Fruit fly (Drosophila melanogaster) whole organism, embryonic: ENCODE data around the gene CG5079.

Experiments
- Bdp1 ChIP-seq: fragments of 200-800 bp; sonication (Bioruptor generic); optimal IDR thresholded peaks from 3 replicates; lab custom pipeline; 2016; ENCODE audit warnings: missing biosample characterization, missing genetic modification characterization
- CG10267 ChIP-seq: fragments of 200-800 bp; sonication (Bioruptor generic); optimal IDR thresholded peaks from 2 replicates; lab custom pipeline; 2018; ENCODE audit warnings: missing biosample characterization, mild to moderate bottlenecking, missing genetic modification characterization, moderate library complexity
- CG10543 ChIP-seq: fragments of 200-800 bp; sonication (Bioruptor generic); optimal IDR thresholded peaks from 3 replicates; lab custom pipeline; 2017; ENCODE audit warnings: missing biosample characterization, mild to moderate bottlenecking, missing genetic modification characterization, moderate library complexity
- CG11695 ChIP-seq: fragments of 200-800 bp; sonication (Bioruptor generic); IDR thresholded peaks from 3 replicates; pipeline ENCODE4 v1.3.6; 2022; ENCODE audit warnings: missing biosample characterization, missing genetic modification characterization
- CG12299 ChIP-seq: fragments of 200-800 bp; sonication (Bioruptor generic); optimal IDR thresholded peaks from 2 replicates; lab custom pipeline; 2018; ENCODE audit warnings: missing biosample characterization, mild to moderate bottlenecking, missing genetic modification characterization
- CG12942 ChIP-seq: fragments of 200-800 bp; sonication (Bioruptor generic); optimal IDR thresholded peaks from 3 replicates; lab custom pipeline; 2016; ENCODE audit warnings: missing biosample characterization, missing genetic modification characterization
- CG13296 ChIP-seq: fragments of 200-800 bp; sonication (Bioruptor generic); optimal IDR thresholded peaks from 3 replicates; lab custom pipeline; 2018; ENCODE audit warnings: missing biosample characterization, mild to moderate bottlenecking, missing genetic modification characterization
- CG17359 ChIP-seq: fragments of 200-800 bp; sonication (Bioruptor generic); optimal IDR thresholded peaks from 3 replicates; lab custom pipeline; 2018; ENCODE audit warnings: missing biosample characterization, mild to moderate bottlenecking, missing genetic modification characterization, moderate library complexity
- CG17829 ChIP-seq: fragments of 200-800 bp; optimal IDR thresholded peaks from 2 replicates; lab custom pipeline; 2019; ENCODE audit warnings: missing biosample characterization, mild to moderate bottlenecking, missing genetic modification characterization, moderate library complexity
- CG18764 ChIP-seq: fragments of 200-800 bp; sonication (Bioruptor generic); optimal IDR thresholded peaks from 3 replicates; lab custom pipeline; 2016; ENCODE audit warnings: missing biosample characterization, missing genetic modification characterization
- CG2129 ChIP-seq: fragments of 200-800 bp; sonication (Bioruptor generic); IDR thresholded peaks from 2 replicates; pipeline ENCODE4 v1.3.6; 2022; ENCODE audit warnings: missing biosample characterization, missing genetic modification characterization; ENCODE audit not compliant: partially characterized antibody
- CG34376 ChIP-seq: fragments of 200-800 bp; sonication (Bioruptor generic); optimal IDR thresholded peaks from 2 replicates; lab custom pipeline; 2018; ENCODE audit warnings: missing biosample characterization, mild to moderate bottlenecking, missing genetic modification characterization
- CG4424 ChIP-seq: fragments of 200-800 bp; sonication (Bioruptor generic); optimal IDR thresholded peaks from 3 replicates; lab custom pipeline; 2016; ENCODE audit warnings: missing biosample characterization, missing genetic modification characterization
- CG6813 ChIP-seq: fragments of 200-800 bp; sonication (Bioruptor generic); optimal IDR thresholded peaks from 2 replicates; lab custom pipeline; 2017; ENCODE audit warnings: missing biosample characterization, missing genetic modification characterization, mild to moderate bottlenecking, moderate library complexity, missing genetic modification reagents
- CG9609 ChIP-seq: fragments of 200-800 bp; sonication (Bioruptor generic); optimal IDR thresholded peaks from 3 replicates; lab custom pipeline; 2016; ENCODE audit warnings: missing biosample characterization, missing genetic modification characterization
- CG9797 ChIP-seq: fragments of 200-800 bp; sonication (Bioruptor generic); optimal IDR thresholded peaks from 3 replicates; lab custom pipeline; 2018; ENCODE audit warnings: missing biosample characterization, mild to moderate bottlenecking, missing genetic modification characterization
- CG9876 ChIP-seq: fragments of 200-800 bp; sonication (Bioruptor generic); optimal IDR thresholded peaks from 2 replicates; lab custom pipeline; 2016; ENCODE audit warnings: missing biosample characterization, missing genetic modification characterization
- D19A ChIP-seq: fragments of 200-800 bp; optimal IDR thresholded peaks from 3 replicates; lab custom pipeline; 2019; ENCODE audit warnings: missing biosample characterization, mild to moderate bottlenecking, missing genetic modification characterization, moderate library complexity
- Drgx ChIP-seq: fragments of 200-800 bp; sonication (Bioruptor generic); IDR thresholded peaks from 2 replicates; pipeline ENCODE4 v1.3.6; 2022; ENCODE audit warnings: missing biosample characterization, missing genetic modification characterization
- ERR ChIP-seq: fragments of 200-800 bp; sonication (Bioruptor generic); optimal IDR thresholded peaks from 2 replicates; lab custom pipeline; 2016; ENCODE audit warnings: missing biosample characterization, missing genetic modification characterization
- Fer1 ChIP-seq: fragments of 200-800 bp; sonication (Bioruptor generic); optimal IDR thresholded peaks from 2 replicates; lab custom pipeline; 2017; ENCODE audit warnings: missing biosample characterization, mild to moderate bottlenecking, missing genetic modification characterization
- MTF-1 ChIP-seq: fragments of 200-800 bp; sonication (Bioruptor generic); optimal IDR thresholded peaks from 2 replicates; lab custom pipeline; 2018; ENCODE audit warnings: missing biosample characterization, mild to moderate bottlenecking, missing genetic modification characterization, borderline replicate concordance
- Myb ChIP-seq: fragments of 200-800 bp; sonication (Bioruptor generic); optimal IDR thresholded peaks from 2 replicates; lab custom pipeline; 2016; ENCODE audit warnings: missing biosample characterization, missing genetic modification characterization
- Neu2 ChIP-seq: fragments of 200-800 bp; sonication (Bioruptor generic); optimal IDR thresholded peaks from 3 replicates; lab custom pipeline; 2016; ENCODE audit warnings: missing biosample characterization, missing genetic modification characterization, borderline replicate concordance
- Opbp ChIP-seq: fragments of 200-800 bp; sonication (Bioruptor generic); IDR thresholded peaks from 3 replicates; pipeline ENCODE4 v1.3.6; 2022; ENCODE audit warnings: missing biosample characterization, missing genetic modification characterization; ENCODE audit not compliant: partially characterized antibody
- Taf1 ChIP-seq: fragments of 200-800 bp; sonication (Bioruptor generic); IDR thresholded peaks from 2 replicates; pipeline ENCODE4 v1.3.6; 2022; ENCODE audit warnings: missing biosample characterization, missing genetic modification characterization
- Xbp1 ChIP-seq: fragments of 200-800 bp; sonication (Bioruptor generic); optimal IDR thresholded peaks from 3 replicates; lab custom pipeline; 2016; ENCODE audit warnings: missing biosample characterization, mild to moderate bottlenecking, missing genetic modification characterization
- ash1 ChIP-seq: fragments of 200-800 bp; sonication (Bioruptor generic); optimal IDR thresholded peaks from 2 replicates; lab custom pipeline; 2018; ENCODE audit warnings: missing biosample characterization, mild to moderate bottlenecking, missing genetic modification characterization
- bsh ChIP-seq, 2 experiments: fragments of 200-800 bp; sonication (Bioruptor generic); optimal IDR thresholded peaks; 2 replicates each; lab custom pipeline; 2017 to 2018; ENCODE audit warnings: mild to moderate bottlenecking in 2 of 2, missing biosample characterization in 2 of 2, missing genetic modification characterization in 2 of 2, moderate library complexity in 1 of 2
- btn ChIP-seq: fragments of 200-800 bp; sonication (Bioruptor generic); optimal IDR thresholded peaks from 2 replicates; lab custom pipeline; 2016; ENCODE audit warnings: missing biosample characterization, missing genetic modification characterization
- chinmo ChIP-seq: fragments of 200-800 bp; sonication (Bioruptor generic); IDR thresholded peaks from 4 replicates; pipeline ENCODE4 v1.3.6; 2022; ENCODE audit warnings: missing biosample characterization, missing genetic modification characterization; ENCODE audit not compliant: partially characterized antibody
- dmrt99B ChIP-seq: fragments of 200-800 bp; sonication (Bioruptor generic); optimal IDR thresholded peaks from 2 replicates; lab custom pipeline; 2018; ENCODE audit warnings: missing biosample characterization, mild to moderate bottlenecking, missing genetic modification characterization, moderate library complexity
- emc ChIP-seq: fragments of 200-800 bp; sonication (Bioruptor generic); optimal IDR thresholded peaks from 2 replicates; lab custom pipeline; 2016; ENCODE audit warnings: missing biosample characterization, missing genetic modification characterization
- fd102C ChIP-seq: fragments of 200-800 bp; sonication (Bioruptor generic); optimal IDR thresholded peaks from 2 replicates; lab custom pipeline; 2018; ENCODE audit warnings: missing biosample characterization, mild to moderate bottlenecking, missing genetic modification characterization, moderate library complexity
- fd64A ChIP-seq: fragments of 200-800 bp; sonication (Bioruptor generic); optimal IDR thresholded peaks from 3 replicates; lab custom pipeline; 2018; ENCODE audit warnings: missing biosample characterization, mild to moderate bottlenecking, missing genetic modification characterization
- nerfin-2 ChIP-seq: fragments of 200-800 bp; sonication (Bioruptor generic); IDR thresholded peaks from 2 replicates; pipeline ENCODE4 v1.3.6; 2022; ENCODE audit warnings: missing biosample characterization, missing genetic modification characterization; ENCODE audit not compliant: partially characterized antibody
- pb ChIP-seq: fragments of 200-800 bp; sonication (Bioruptor generic); optimal IDR thresholded peaks from 3 replicates; lab custom pipeline; 2016; ENCODE audit warnings: missing biosample characterization, missing genetic modification characterization
- pho ChIP-seq: fragments of 200-800 bp; sonication (Bioruptor generic); optimal IDR thresholded peaks from 2 replicates; lab custom pipeline; 2016; ENCODE audit warnings: missing biosample characterization, missing genetic modification characterization
- pros ChIP-seq: fragments of 200-800 bp; sonication (Bioruptor generic); optimal IDR thresholded peaks from 3 replicates; lab custom pipeline; 2019; ENCODE audit warnings: missing biosample characterization, mild to moderate bottlenecking, missing genetic modification characterization, moderate library complexity
- pzg ChIP-seq: fragments of 200-800 bp; sonication (Bioruptor generic); optimal IDR thresholded peaks from 3 replicates; lab custom pipeline; 2018; ENCODE audit warnings: missing biosample characterization, mild to moderate bottlenecking, missing genetic modification characterization, moderate library complexity
- sc ChIP-seq, 3 experiments: fragments of >200 bp in 2 of 3; fragments of 200-800 bp in 1 of 3; sonication (Bioruptor generic) in 1 of 3; optimal IDR thresholded peaks; 2 replicates in 2 of 3; 3 replicates in 1 of 3; lab custom pipeline; 2017; ENCODE audit warnings: mild to moderate bottlenecking in 1 of 3, missing biosample characterization in 1 of 3, missing genetic modification characterization in 1 of 3, missing genetic modification reagents in 1 of 3
- scrt ChIP-seq: fragments of 200-800 bp; sonication (Bioruptor generic); optimal IDR thresholded peaks from 2 replicates; lab custom pipeline; 2018; ENCODE audit warnings: missing biosample characterization, mild to moderate bottlenecking, missing genetic modification characterization, moderate library complexity
- sim ChIP-seq: fragments of 200-800 bp; sonication (Bioruptor generic); IDR thresholded peaks from 2 replicates; pipeline ENCODE4 v1.3.6; 2022; ENCODE audit warnings: missing biosample characterization, missing genetic modification characterization
- sr ChIP-seq: fragments of 200-800 bp; sonication (Bioruptor generic); IDR thresholded peaks from 3 replicates; pipeline ENCODE4 v1.3.6; 2022; ENCODE audit warnings: missing biosample characterization, missing genetic modification characterization
- tx ChIP-seq: fragments of 200-800 bp; sonication (Bioruptor generic); optimal IDR thresholded peaks from 2 replicates; lab custom pipeline; 2016; ENCODE audit warnings: missing biosample characterization, missing genetic modification characterization
- unpg ChIP-seq: fragments of 200-800 bp; sonication (Bioruptor generic); optimal IDR thresholded peaks from 3 replicates; lab custom pipeline; 2018; ENCODE audit warnings: missing biosample characterization, mild to moderate bottlenecking, missing genetic modification characterization, moderate library complexity
- zen2 ChIP-seq: fragments of 200-800 bp; sonication (Bioruptor generic); IDR thresholded peaks from 3 replicates; pipeline ENCODE4 v1.3.6; 2022; ENCODE audit warnings: missing biosample characterization, missing genetic modification characterization; ENCODE audit not compliant: partially characterized antibody

Gene CG5079

DNA sequence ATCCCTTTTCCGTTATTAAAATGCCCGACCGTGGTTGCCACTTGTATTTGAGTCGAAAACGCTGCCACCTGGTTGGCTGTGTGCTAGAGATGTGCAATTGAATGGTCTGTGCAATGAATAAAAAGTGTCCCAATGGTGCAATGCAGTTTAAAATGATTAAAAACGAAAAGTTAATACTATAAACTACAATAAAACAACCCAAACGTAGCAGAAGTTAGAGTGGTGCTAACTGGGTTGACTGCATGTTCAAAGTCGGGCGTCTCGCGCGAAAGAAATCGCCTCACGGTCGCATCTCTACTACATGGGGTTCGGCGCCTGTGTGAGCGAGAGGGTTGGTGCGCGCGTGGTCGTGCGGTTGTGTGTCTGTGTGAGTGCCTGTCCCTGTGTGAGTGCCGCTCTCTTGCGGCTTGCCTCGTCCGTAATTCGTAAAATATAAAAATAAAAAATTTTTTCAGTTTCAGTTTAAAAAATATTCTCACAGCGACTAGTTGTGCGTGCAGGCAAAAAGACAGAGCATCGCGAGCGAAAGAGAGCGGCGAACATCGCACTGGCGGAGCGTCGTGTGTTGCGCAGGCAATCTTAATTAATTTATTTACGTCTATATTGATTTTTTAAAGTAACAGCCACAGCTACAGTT lies 33.5 kb downstream of the CG5079 start (continued):
- TF ChIP-seq sim (peak; percentile 65; the same call in 1 of the 2 replicates), tx (GFP tag; lab: Kevin White, UChicago) (peak; percentile 96), CG9797 (GFP tag; lab: Kevin White, UChicago) (peak; percentile 76), CG13296 (GFP tag; lab: Kevin White, UChicago) (peak; percentile 89), sc (optimal IDR thresholded peaks at IDR 0.05; lab: Kevin White, UChicago) (no peak), sc (GFP tag; optimal IDR thresholded peaks at IDR 0.05; lab: Kevin White, UChicago) (peak; percentile 57), pros (GFP tag; lab: Kevin White, UChicago) (peak; percentile 34), chinmo (GFP tag; lab: Robert Waterston, UW) (peak; percentile 70; the same call in 1 of the 4 replicates), bsh (GFP tag; optimal IDR thresholded peaks at IDR 0.05; lab: Kevin White, UChicago) (peak in 1 of 2 experiments; percentile 86), CG34376 (GFP tag; lab: Kevin White, UChicago) (peak; percentile 92), CG2129 (GFP tag; lab: Robert Waterston, UW) (peak; percentile 92), sr (GFP tag; lab: Robert Waterston, UW) (peak; percentile 42; the same call in 1 of the 3 replicates), CG9609 (GFP tag; lab: Kevin White, UChicago) (peak; percentile 96), pzg (GFP tag; lab: Kevin White, UChicago) (peak; percentile 91), dmrt99B (tag; lab: Kevin White, UChicago) (peak; percentile 85), CG17359 (tag; lab: Kevin White, UChicago) (peak; percentile 84), CG10543 (GFP tag; lab: Kevin White, UChicago) (peak; percentile 96), CG4424 (GFP tag; lab: Kevin White, UChicago) (peak; percentile 88), CG6813 (GFP tag; lab: Kevin White, UChicago) (peak; percentile 85), Taf1 (peak; percentile 75; the same call in 1 of the 2 replicates), scrt (peak; percentile 80), CG12299 (tag; lab: Kevin White, UChicago) (peak; percentile 86), CG17829 (tag; lab: Kevin White, UChicago) (peak; percentile 94), CG12942 (peak; percentile 92), Opbp (peak; percentile 84), ERR (GFP tag; lab: Kevin White, UChicago) (peak; percentile 93), Fer1 (peak; percentile 95), MTF-1 (GFP tag; lab: Kevin White, UChicago) (peak; percentile 73), D19A (tag; lab: Kevin White, UChicago) (peak; percentile 68), Neu2 (GFP tag; lab: Kevin White, UChicago) (peak; percentile 81), CG10267 (tag; lab: Kevin White, UChicago) (peak; percentile 88), Xbp1 (GFP tag; lab: Kevin White, UChicago) (peak; percentile 96), Bdp1 (GFP tag; lab: Kevin White, UChicago) (peak; percentile 81), Myb (GFP tag; lab: Kevin White, UChicago) (peak; percentile 97), Drgx (GFP tag; lab: Robert Waterston, UW) (peak; percentile 69), CG9876 (peak; percentile 93), nerfin-2 (peak; percentile 67), zen2 (GFP tag; lab: Robert Waterston, UW) (0 out of 3 replicates have a peak, but pooled peaks have one; percentile 66), ash1 (GFP tag; lab: Kevin White, UChicago) (peak; percentile 63), fd102C (GFP tag; lab: Kevin White, UChicago) (peak; percentile 55), unpg (GFP tag; lab: Kevin White, UChicago) (peak; percentile 90), btn (GFP tag; lab: Kevin White, UChicago) (peak; percentile 83), emc (GFP tag; lab: Kevin White, UChicago) (peak; percentile 89), CG11695 (GFP tag; lab: Robert Waterston, UW) (peak; percentile 86), CG18764 (peak; percentile 87), fd64A (GFP tag; lab: Kevin White, UChicago) (peak; percentile 70), pb (GFP tag; lab: Kevin White, UChicago) (peak; percentile 90), pho (GFP tag; lab: Kevin White, UChicago) (peak; percentile 96)
